Fruit fly (Drosophila melanogaster) whole organism, embryonic: ENCODE data around the gene CG12239.

ENCODE experiments used
- Antp ChIP-seq: fragments of 200-800 bp; sonication (Bioruptor generic); optimal IDR thresholded peaks from 3 replicates; lab custom pipeline; 2016; ENCODE audit warnings: missing biosample characterization, missing genetic modification characterization
- Awh ChIP-seq: fragments of 200-800 bp; sonication (Bioruptor generic); IDR thresholded peaks from 2 replicates; pipeline ENCODE4, ENCODE4 v1.3.6; 2022; ENCODE audit warnings: missing biosample characterization, missing genetic modification characterization
- CG10462 ChIP-seq: fragments of 200-800 bp; sonication (Bioruptor generic); optimal IDR thresholded peaks from 2 replicates; lab custom pipeline; 2016; ENCODE audit warnings: missing biosample characterization, missing genetic modification characterization
- CG10543 ChIP-seq: fragments of 200-800 bp; sonication (Bioruptor generic); optimal IDR thresholded peaks from 3 replicates; lab custom pipeline; 2017; ENCODE audit warnings: missing biosample characterization, mild to moderate bottlenecking, missing genetic modification characterization, moderate library complexity
- CG10565 ChIP-seq: fragments of 200-800 bp; sonication (Bioruptor generic); optimal IDR thresholded peaks from 3 replicates; lab custom pipeline; 2016; ENCODE audit warnings: missing biosample characterization, mild to moderate bottlenecking, missing genetic modification characterization
- CG12071 ChIP-seq: fragments of 200-800 bp; sonication (Bioruptor generic); optimal IDR thresholded peaks from 3 replicates; lab custom pipeline; 2018; ENCODE audit warnings: missing biosample characterization, mild to moderate bottlenecking, missing genetic modification characterization
- CG12155 ChIP-seq: fragments of 200-800 bp; sonication (Bioruptor generic); optimal IDR thresholded peaks from 3 replicates; lab custom pipeline; 2016; ENCODE audit warnings: missing biosample characterization, missing genetic modification characterization
- CG12391 ChIP-seq: fragments of 200-800 bp; sonication (Bioruptor generic); optimal IDR thresholded peaks from 3 replicates; lab custom pipeline; 2018; ENCODE audit warnings: missing biosample characterization, mild to moderate bottlenecking, missing genetic modification characterization, moderate library complexity
- CG13123 ChIP-seq: fragments of 200-800 bp; sonication (Bioruptor generic); optimal IDR thresholded peaks from 2 replicates; lab custom pipeline; 2016; ENCODE audit warnings: missing biosample characterization, missing genetic modification characterization
- CG13624 ChIP-seq: fragments of 200-800 bp; sonication (Bioruptor generic); optimal IDR thresholded peaks from 2 replicates; lab custom pipeline; 2016; ENCODE audit warnings: missing biosample characterization, missing genetic modification characterization
- CG1647 ChIP-seq: fragments of 200-800 bp; sonication (Bioruptor generic); optimal IDR thresholded peaks from 3 replicates; lab custom pipeline; 2016; ENCODE audit warnings: missing biosample characterization, missing genetic modification characterization
- CG17568 ChIP-seq: fragments of 200-800 bp; sonication (Bioruptor generic); optimal IDR thresholded peaks from 2 replicates; lab custom pipeline; 2018; ENCODE audit warnings: missing biosample characterization, mild to moderate bottlenecking, missing genetic modification characterization, moderate library complexity
- CG18599 ChIP-seq: fragments of 200-800 bp; sonication (Bioruptor generic); optimal IDR thresholded peaks from 3 replicates; lab custom pipeline; 2017; ENCODE audit warnings: missing biosample characterization, missing genetic modification characterization, mild to moderate bottlenecking, moderate library complexity, missing genetic modification reagents
- CG31365 ChIP-seq: fragments of 200-800 bp; sonication (Bioruptor generic); optimal IDR thresholded peaks from 2 replicates; lab custom pipeline; 2018; ENCODE audit warnings: missing biosample characterization, mild to moderate bottlenecking, missing genetic modification characterization
- CG31441 ChIP-seq: fragments of 200-800 bp; sonication (Bioruptor generic); IDR thresholded peaks from 2 replicates; pipeline ENCODE4 v1.3.6; 2022; ENCODE audit warnings: missing biosample characterization, missing genetic modification characterization
- CG3726 ChIP-seq: fragments of 200-800 bp; sonication (Bioruptor generic); IDR thresholded peaks from 3 replicates; pipeline ENCODE4, ENCODE4 v1.3.6; 2022; ENCODE audit warnings: missing biosample characterization, missing genetic modification characterization
- CG5953 ChIP-seq: fragments of 200-800 bp; sonication (Bioruptor generic); IDR thresholded peaks from 2 replicates; pipeline ENCODE4 v1.3.6; 2022; ENCODE audit warnings: missing biosample characterization, missing genetic modification characterization
- CG7357 ChIP-seq: fragments of 200-800 bp; sonication (Bioruptor generic); IDR thresholded peaks from 3 replicates; pipeline ENCODE4 v1.3.6; 2022; ENCODE audit warnings: missing biosample characterization, missing genetic modification characterization
- CG7987 ChIP-seq: fragments of 200-800 bp; sonication (Bioruptor generic); optimal IDR thresholded peaks from 2 replicates; lab custom pipeline; 2018; ENCODE audit warnings: missing biosample characterization, mild to moderate bottlenecking, missing genetic modification characterization, moderate library complexity
- CG8089 ChIP-seq: fragments of 200-800 bp; sonication (Bioruptor generic); optimal IDR thresholded peaks from 3 replicates; lab custom pipeline; 2016; ENCODE audit warnings: missing biosample characterization, missing genetic modification characterization
- CG8944 ChIP-seq: fragments of 200-800 bp; sonication (Bioruptor generic); optimal IDR thresholded peaks from 3 replicates; lab custom pipeline; 2016; ENCODE audit warnings: missing biosample characterization, missing genetic modification characterization
- CG9817 ChIP-seq: fragments of 200-800 bp; sonication (Bioruptor generic); optimal IDR thresholded peaks from 2 replicates; lab custom pipeline; 2018; ENCODE audit warnings: missing biosample characterization, mild to moderate bottlenecking, missing genetic modification characterization, moderate library complexity
- CG9876 ChIP-seq: fragments of 200-800 bp; sonication (Bioruptor generic); optimal IDR thresholded peaks from 2 replicates; lab custom pipeline; 2016; ENCODE audit warnings: missing biosample characterization, missing genetic modification characterization
- Deaf1 ChIP-seq: fragments of 200-800 bp; optimal IDR thresholded peaks from 3 replicates; lab custom pipeline; 2019; ENCODE audit warnings: missing biosample characterization, mild to moderate bottlenecking, missing genetic modification characterization, moderate library complexity
- Dip2 ChIP-seq: fragments of 200-800 bp; sonication (Bioruptor generic); IDR thresholded peaks from 2 replicates; pipeline ENCODE4 v1.3.6; 2022; ENCODE audit warnings: missing biosample characterization, missing genetic modification characterization
- E2f2 ChIP-seq: fragments of 200-800 bp; sonication (Bioruptor generic); IDR thresholded peaks from 2 replicates; pipeline ENCODE4 v1.3.6; 2022; ENCODE audit warnings: missing biosample characterization, missing genetic modification characterization
- GATAe ChIP-seq: fragments of 200-800 bp; sonication (Bioruptor generic); conservative IDR thresholded peaks from 2 replicates; pipeline ENCODE4 v1.3.6; 2022; ENCODE audit warnings: missing biosample characterization, missing genetic modification characterization
- HLHmδ ChIP-seq: fragments of 200-800 bp; sonication (Bioruptor generic); optimal IDR thresholded peaks from 2 replicates; lab custom pipeline; 2018; ENCODE audit warnings: missing biosample characterization, mild to moderate bottlenecking, missing genetic modification characterization, moderate library complexity
- Kr ChIP-seq: fragments of 200-800 bp; sonication (Bioruptor generic); optimal IDR thresholded peaks from 2 replicates; lab custom pipeline; 2017; ENCODE audit warnings: missing biosample characterization, mild to moderate bottlenecking, missing genetic modification characterization
- Med ChIP-seq: fragments of 200-800 bp; sonication (Bioruptor generic); peaks from one replicate; lab custom pipeline; 2016; ENCODE audit warnings: missing biosample characterization, missing genetic modification characterization, mild to moderate bottlenecking, inconsistent platforms, moderate library complexity
- Nf-YC ChIP-seq: fragments of 200-800 bp; optimal IDR thresholded peaks from 3 replicates; lab custom pipeline; 2019; ENCODE audit warnings: missing biosample characterization, mild to moderate bottlenecking, missing genetic modification characterization, moderate library complexity
- Optix ChIP-seq: fragments of 200-800 bp; sonication (Bioruptor generic); IDR thresholded peaks from 3 replicates; pipeline ENCODE4 v1.3.6; 2022; ENCODE audit warnings: missing biosample characterization, missing genetic modification characterization
- Scr ChIP-seq: fragments of 200-800 bp; sonication (Bioruptor generic); IDR thresholded peaks from 2 replicates; pipeline ENCODE4 v1.3.6; 2022; ENCODE audit warnings: missing biosample characterization, missing genetic modification characterization; ENCODE audit not compliant: partially characterized antibody
- Ssrp ChIP-seq: fragments of 200-800 bp; sonication (Bioruptor generic); optimal IDR thresholded peaks from 2 replicates; lab custom pipeline; 2018; ENCODE audit warnings: missing biosample characterization, mild to moderate bottlenecking, missing genetic modification characterization, moderate library complexity
- Usf ChIP-seq: fragments of 200-800 bp; sonication (Bioruptor generic); optimal IDR thresholded peaks from 2 replicates; lab custom pipeline; 2017; ENCODE audit warnings: missing genotype, missing biosample characterization, missing genetic modification characterization
- Vsx1 ChIP-seq: fragments of 200-800 bp; sonication (Bioruptor generic); optimal IDR thresholded peaks from 2 replicates; lab custom pipeline; 2017; ENCODE audit warnings: missing biosample characterization, mild to moderate bottlenecking, missing genetic modification characterization, missing genetic modification reagents
- bowl ChIP-seq: fragments of 200-800 bp; sonication (Bioruptor generic); IDR thresholded peaks from 2 replicates; pipeline ENCODE4 v1.3.6; 2022; ENCODE audit warnings: missing biosample characterization, missing genetic modification characterization
- bsh ChIP-seq, 2 experiments: fragments of 200-800 bp; sonication (Bioruptor generic); optimal IDR thresholded peaks; 2 replicates each; lab custom pipeline; 2017 to 2018; ENCODE audit warnings: mild to moderate bottlenecking in 2 of 2, missing biosample characterization in 2 of 2, missing genetic modification characterization in 2 of 2, moderate library complexity in 1 of 2
- caup ChIP-seq: fragments of 200-800 bp; sonication (Bioruptor generic); optimal IDR thresholded peaks from 3 replicates; lab custom pipeline; 2017; ENCODE audit warnings: missing biosample characterization, mild to moderate bottlenecking, missing genetic modification characterization, moderate library complexity; ENCODE audit not compliant: severe bottlenecking
- esg ChIP-seq: fragments of 200-800 bp; sonication (Bioruptor generic); conservative IDR thresholded peaks from 2 replicates; pipeline ENCODE4 v1.3.6; 2022; ENCODE audit warnings: missing biosample characterization, missing genetic modification characterization
- grau ChIP-seq: fragments of 200-800 bp; optimal IDR thresholded peaks from 3 replicates; lab custom pipeline; 2019; ENCODE audit warnings: missing biosample characterization, mild to moderate bottlenecking, missing genetic modification characterization, moderate library complexity
- hkb ChIP-seq, 2 experiments: fragments of 200-800 bp in 1 of 2; fragments of >200 bp in 1 of 2; sonication (Bioruptor generic) in 1 of 2; IDR thresholded peaks in 1 of 2; optimal IDR thresholded peaks in 1 of 2; 2 replicates each; pipeline versions ENCODE4 v1.3.6 to Lab custom; 2017 to 2022; ENCODE audit warnings: missing biosample characterization in 1 of 2, missing genetic modification characterization in 1 of 2
- nerfin-2 ChIP-seq: fragments of 200-800 bp; sonication (Bioruptor generic); IDR thresholded peaks from 2 replicates; pipeline ENCODE4 v1.3.6; 2022; ENCODE audit warnings: missing biosample characterization, missing genetic modification characterization; ENCODE audit not compliant: partially characterized antibody
- peb ChIP-seq: fragments of 200-800 bp; sonication (Bioruptor generic); IDR thresholded peaks from 2 replicates; pipeline ENCODE4 v1.3.6; 2022; ENCODE audit warnings: missing biosample characterization, missing genetic modification characterization
- pita ChIP-seq: fragments of 200-800 bp; sonication (Bioruptor generic); optimal IDR thresholded peaks from 2 replicates; lab custom pipeline; 2017; ENCODE audit warnings: missing biosample characterization, mild to moderate bottlenecking, missing genetic modification characterization
- pnt ChIP-seq: fragments of 200-800 bp; sonication (Bioruptor generic); optimal IDR thresholded peaks from 3 replicates; lab custom pipeline; 2016; ENCODE audit warnings: missing biosample characterization, missing genetic modification characterization
- pros ChIP-seq: fragments of 200-800 bp; sonication (Bioruptor generic); optimal IDR thresholded peaks from 3 replicates; lab custom pipeline; 2019; ENCODE audit warnings: missing biosample characterization, mild to moderate bottlenecking, missing genetic modification characterization, moderate library complexity
- shn ChIP-seq: fragments of 200-800 bp; sonication (Bioruptor generic); optimal IDR thresholded peaks from 3 replicates; lab custom pipeline; 2016; ENCODE audit warnings: missing biosample characterization, missing genetic modification characterization
- so ChIP-seq: fragments of 200-800 bp; sonication (Bioruptor generic); IDR thresholded peaks from 3 replicates; pipeline ENCODE4 v1.3.6; 2022; ENCODE audit warnings: missing biosample characterization, missing genetic modification characterization
- sqz ChIP-seq: fragments of 200-800 bp; sonication (Bioruptor generic); optimal IDR thresholded peaks from 3 replicates; lab custom pipeline; 2018; ENCODE audit warnings: missing biosample characterization, mild to moderate bottlenecking, missing genetic modification characterization
- ttk ChIP-seq: fragments of 200-800 bp; sonication (Bioruptor generic); IDR thresholded peaks from 2 replicates; pipeline ENCODE4 v2.1.2; 2022; ENCODE audit warnings: missing biosample characterization, missing genetic modification characterization

Gene CG12239

DNA sequence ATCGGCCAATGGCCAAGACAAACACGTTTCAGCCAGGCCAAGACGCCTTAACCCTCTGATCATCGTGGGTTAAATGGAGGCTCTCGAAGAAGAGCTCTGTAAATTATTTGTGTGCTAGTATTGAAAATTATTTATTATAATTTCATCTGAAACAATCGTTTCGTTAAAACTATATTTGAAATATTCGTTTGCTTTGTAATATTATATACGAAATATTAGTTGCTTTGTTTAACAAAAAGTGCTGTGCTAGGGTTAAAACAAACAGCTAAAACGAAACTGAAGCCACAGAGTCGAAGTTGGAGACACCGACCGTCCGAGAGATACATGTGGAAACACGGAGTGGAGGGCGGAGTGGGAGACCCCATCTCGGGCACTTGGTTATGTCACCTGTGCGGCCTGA lies 5.4 kb upstream of the CG12239 start (continued):
- no peak for TF ChIP-seq Optix (GFP tag; lab: Robert Waterston, UW)
- peak; percentile 53; the same call in 1 of the 3 replicates for TF ChIP-seq so (GFP tag; lab: Robert Waterston, UW)
- TF ChIP-seq CG17568 (GFP tag; lab: Kevin White, UChicago), result no peak
- TF ChIP-seq hkb (optimal IDR thresholded peaks at IDR 0.05; lab: Kevin White, UChicago), result no peak
- TF ChIP-seq hkb (GFP tag; IDR thresholded peaks at IDR 0.05; lab: Robert Waterston, UW), result no peak
- no peak for TF ChIP-seq nerfin-2 (GFP tag; lab: Robert Waterston, UW)
- TF ChIP-seq GATAe, result no peak
- TF ChIP-seq bsh (GFP tag; optimal IDR thresholded peaks at IDR 0.05; lab: Kevin White, UChicago), result peak in 1 of 2 experiments; percentile 22
- no peak for TF ChIP-seq bowl (GFP tag; lab: Robert Waterston, UW)
- no peak for TF ChIP-seq CG13624 (GFP tag; lab: Kevin White, UChicago)
- no peak for TF ChIP-seq CG8944 (GFP tag; lab: Kevin White, UChicago)
- TF ChIP-seq E2f2 (GFP tag; lab: Robert Waterston, UW), result peak; percentile 15; the same call in 1 of the 2 replicates
- no peak for TF ChIP-seq shn (GFP tag; lab: Kevin White, UChicago)
- TF ChIP-seq Nf-YC (tag; lab: Kevin White, UChicago), result no peak
- no peak for TF ChIP-seq HLHmδ (GFP tag; lab: Kevin White, UChicago)
- no peak for TF ChIP-seq CG9817 (tag; lab: Kevin White, UChicago)
- no peak for TF ChIP-seq CG12071 (GFP tag; lab: Kevin White, UChicago)
- no peak for TF ChIP-seq peb (GFP tag; lab: Robert Waterston, UW)
- no peak for TF ChIP-seq pita
- no peak for TF ChIP-seq pnt (GFP tag; lab: Kevin White, UChicago)
- TF ChIP-seq CG9876 (GFP tag; lab: Kevin White, UChicago), result no peak
- TF ChIP-seq Med (GFP tag; lab: Kevin White, UChicago), result peak; percentile 41
- no peak for TF ChIP-seq Kr (GFP tag; lab: Kevin White, UChicago)
- TF ChIP-seq Ssrp (tag; lab: Kevin White, UChicago), result peak; percentile 10
- peak; percentile 38 for TF ChIP-seq pros (GFP tag; lab: Kevin White, UChicago)
- TF ChIP-seq CG12391 (tag; lab: Kevin White, UChicago), result peak; percentile 56
- no peak for TF ChIP-seq Scr
- no peak for TF ChIP-seq Awh (GFP tag; lab: Robert Waterston, UW)
- TF ChIP-seq CG18599 (GFP tag; lab: Kevin White, UChicago), result no peak
- no peak for TF ChIP-seq CG10462
- TF ChIP-seq sqz (GFP tag; lab: Kevin White, UChicago), result no peak
- TF ChIP-seq caup, result no peak
- TF ChIP-seq CG10565 (GFP tag; lab: Kevin White, UChicago), result no peak
- TF ChIP-seq CG1647 (GFP tag; lab: Kevin White, UChicago), result no peak
- TF ChIP-seq CG5953 (GFP tag; lab: Robert Waterston, UW), result 0 out of 2 replicates have a peak, but pooled peaks have one; percentile 12
- no peak for TF ChIP-seq esg (GFP tag; lab: Robert Waterston, UW)
- no peak for TF ChIP-seq CG8089 (GFP tag; lab: Kevin White, UChicago)
- TF ChIP-seq CG13123 (GFP tag; lab: Kevin White, UChicago), result no peak
- no peak for TF ChIP-seq CG31365 (tag; lab: Kevin White, UChicago)
- TF ChIP-seq CG7357, result no peak
- TF ChIP-seq Antp, result no peak
- TF ChIP-seq Usf (GFP tag; lab: Kevin White, UChicago), result no peak
- no peak; the same call in none of the 2 replicates for TF ChIP-seq CG31441 (GFP tag; lab: Robert Waterston, UW)
- no peak for TF ChIP-seq Dip2 (GFP tag; lab: Robert Waterston, UW)
- TF ChIP-seq Deaf1 (tag; lab: Kevin White, UChicago), result no peak
- no peak for TF ChIP-seq CG7987 (GFP tag; lab: Kevin White, UChicago)
- no peak for TF ChIP-seq CG3726 (GFP tag; lab: Robert Waterston, UW)
- 0 out of 2 replicates have a peak, but pooled peaks have one; percentile 26 for TF ChIP-seq ttk (GFP tag; lab: Robert Waterston, UW)
- TF ChIP-seq CG10543 (GFP tag; lab: Kevin White, UChicago), result no peak
- peak; percentile 54 for TF ChIP-seq grau (tag; lab: Kevin White, UChicago)
- no peak for TF ChIP-seq CG12155 (GFP tag; lab: Kevin White, UChicago)
- TF ChIP-seq Vsx1 (GFP tag; lab: Kevin White, UChicago), result no peak
